Worm (Caenorhabditis elegans): ENCODE data around the gene rps-28.

The rps-28 gene

ce11 chrIV:1626342-1626855 lies 33.1 kb upstream of the rps-28 start, which contains the start of gene nhr-146:
TSS of gene nhr-146 (plus strand) at chrIV:1626805.
- no peak for TF ChIP-seq nhr-12 (tag; optimal IDR thresholded peaks at IDR 0.05)
- TF ChIP-seq nhr-23 (tag; optimal IDR thresholded peaks at IDR 0.05): no peak
- no peak for TF ChIP-seq lsy-12 (tag; optimal IDR thresholded peaks at IDR 0.05)
- TF ChIP-seq R02D3.7 (tag; optimal IDR thresholded peaks at IDR 0.05): no peak

DNA sequence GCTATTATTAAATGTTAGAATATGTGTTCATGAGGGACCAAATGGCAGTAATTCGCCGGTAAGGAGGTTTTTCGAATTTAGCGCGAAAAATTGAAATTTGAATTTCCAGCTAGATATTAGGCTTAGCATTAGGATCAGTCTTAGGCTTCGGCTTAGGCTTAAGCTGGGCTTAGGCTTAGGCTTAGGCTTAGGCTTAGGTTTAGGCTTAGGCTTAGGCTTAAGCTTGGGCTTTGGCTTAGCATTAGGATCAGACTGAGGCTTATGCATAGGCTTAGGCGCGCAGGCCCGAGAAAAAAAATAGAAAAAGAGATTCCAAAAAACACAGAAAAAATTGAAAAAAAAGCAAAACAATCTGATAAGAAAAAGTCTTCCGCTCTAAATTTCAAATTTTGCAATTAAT lies 31.2 kb upstream of the rps-28 start:
- no peak for TF ChIP-seq jun-1 (tag; optimal IDR thresholded peaks at IDR 0.05)

- no peak for TF ChIP-seq fkh-10 (GFP tag; optimal IDR thresholded peaks at IDR 0.05)
- TF ChIP-seq tbx-2 (tag; optimal IDR thresholded peaks at IDR 0.05): no peak
- no peak for TF ChIP-seq ztf-4 (tag; optimal IDR thresholded peaks at IDR 0.05)
- no peak for TF ChIP-seq elt-3 (tag; optimal IDR thresholded peaks at IDR 0.05)
- TF ChIP-seq zag-1 (tag; optimal IDR thresholded peaks at IDR 0.05): no peak
- TF ChIP-seq nhr-11 (tag; optimal IDR thresholded peaks at IDR 0.05): no peak
- no peak for TF ChIP-seq lin-15B (tag; optimal IDR thresholded peaks at IDR 0.05)
- TF ChIP-seq nhr-43 (tag; optimal IDR thresholded peaks at IDR 0.05; ENCODE audit: poor library complexity, severe bottlenecking): no peak
- no peak for TF ChIP-seq nfya-1 (tag; optimal IDR thresholded peaks at IDR 0.05; ENCODE audit: insufficient read depth)
- TF ChIP-seq eor-1 (tag; optimal IDR thresholded peaks at IDR 0.05): no peak
- TF ChIP-seq R02D3.7 (tag; optimal IDR thresholded peaks at IDR 0.05): no peak
- TF ChIP-seq ZK546.5 (tag; optimal IDR thresholded peaks at IDR 0.05): no peak
- no peak for TF ChIP-seq nhr-67 (tag; optimal IDR thresholded peaks at IDR 0.05)
- TF ChIP-seq ceh-82 (tag; optimal IDR thresholded peaks at IDR 0.05): no peak
- no peak for TF ChIP-seq lsy-12 (tag; optimal IDR thresholded peaks at IDR 0.05)
- TF ChIP-seq sea-2 (GFP tag; optimal IDR thresholded peaks at IDR 0.05): no peak
- no peak for TF ChIP-seq elt-2 (tag; optimal IDR thresholded peaks at IDR 0.05)
These were observed 30.8 kb upstream of the rps-28 start for ce11 chrIV:1628730-1629129.

DNA sequence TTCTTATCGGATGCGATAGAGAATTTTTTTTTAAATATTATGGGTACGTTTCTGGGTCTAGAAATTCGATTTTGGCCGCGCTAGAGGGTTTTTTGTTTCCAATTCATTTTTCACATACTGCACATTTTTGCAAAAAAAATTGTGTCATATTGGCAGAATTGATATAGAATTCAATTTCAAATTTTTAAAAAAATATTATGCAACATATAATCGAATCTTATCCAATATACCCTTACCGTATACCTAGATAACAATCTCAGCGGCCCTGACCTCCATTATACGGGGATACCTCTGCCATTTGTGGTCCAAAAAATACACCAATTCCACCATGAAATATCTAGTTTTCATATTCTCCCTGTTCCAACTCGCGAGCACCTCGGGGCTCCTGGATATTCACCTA lies 27.8 kb upstream of the rps-28 start, which contains the start of gene cpg-24:
TSS of gene cpg-24 (plus strand) at position 301 of the 400 bp plus-strand sequence.
- TF ChIP-seq fkh-2 (tag; optimal IDR thresholded peaks at IDR 0.05) (no peak), egl-5 (tag; optimal IDR thresholded peaks at IDR 0.05) (no peak), hmg-11 (tag; optimal IDR thresholded peaks at IDR 0.05) (no peak), nhr-77 (tag; optimal IDR thresholded peaks at IDR 0.05) (no peak), elt-1 (tag; optimal IDR thresholded peaks at IDR 0.05) (no peak), nhr-43 (tag; optimal IDR thresholded peaks at IDR 0.05; ENCODE audit: poor library complexity, severe bottlenecking) (no peak), eor-1 (tag; optimal IDR thresholded peaks at IDR 0.05) (no peak), unc-39 (tag; optimal IDR thresholded peaks at IDR 0.05) (no peak), daf-12 (tag; optimal IDR thresholded peaks at IDR 0.05) (no peak), skn-1 (tag; optimal IDR thresholded peaks at IDR 0.05) (no peak), nhr-67 (tag; optimal IDR thresholded peaks at IDR 0.05) (no peak), tbx-2 (tag; optimal IDR thresholded peaks at IDR 0.05) (no peak), ceh-16 (tag; optimal IDR thresholded peaks at IDR 0.05) (no peak)

- no peak for TF ChIP-seq nhr-237 (tag; optimal IDR thresholded peaks at IDR 0.05)
- no peak for TF ChIP-seq elt-1 (tag; optimal IDR thresholded peaks at IDR 0.05)
- TF ChIP-seq sea-2 (GFP tag; optimal IDR thresholded peaks at IDR 0.05): no peak
- TF ChIP-seq lin-15B (tag; optimal IDR thresholded peaks at IDR 0.05): no peak
- TF ChIP-seq ceh-82 (tag; optimal IDR thresholded peaks at IDR 0.05): no peak
- TF ChIP-seq nhr-28 (tag; optimal IDR thresholded peaks at IDR 0.05): no peak
These were observed 26.9 kb upstream of the rps-28 start for ce11 chrIV:1632593-1632992.

DNA sequence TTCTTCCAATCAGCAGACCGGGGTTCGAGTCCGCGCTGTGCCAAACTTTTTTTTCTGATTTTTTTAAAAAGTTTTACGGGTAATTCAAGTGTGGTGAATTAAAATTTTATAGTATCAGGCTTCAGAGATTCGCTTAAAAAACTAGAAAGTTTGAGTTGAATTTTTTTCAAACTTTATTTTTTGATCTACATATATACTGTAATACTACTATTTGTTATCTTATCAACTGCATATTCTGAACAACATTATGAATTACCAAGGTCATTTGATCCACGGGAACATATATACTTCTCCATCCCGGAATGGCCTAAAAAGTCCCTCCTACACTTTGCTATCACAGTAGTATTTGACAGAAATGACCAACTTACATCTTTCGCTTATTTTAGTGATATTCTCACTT lies 26.0 kb upstream of the rps-28 start, which contains the start of gene Y41D4B.6:
TSS of gene Y41D4B.6 (plus strand) at position 301 of the 400 bp plus-strand sequence.
- no peak for TF ChIP-seq ceh-9 (tag; optimal IDR thresholded peaks at IDR 0.05)
- no peak for TF ChIP-seq nhr-67 (tag; optimal IDR thresholded peaks at IDR 0.05)
- no peak for TF ChIP-seq snpc-4 (tag; optimal IDR thresholded peaks at IDR 0.05)
- no peak for TF ChIP-seq elt-3 (tag; optimal IDR thresholded peaks at IDR 0.05)
- TF ChIP-seq egl-5 (tag; optimal IDR thresholded peaks at IDR 0.05): no peak
- TF ChIP-seq nfya-1 (tag; optimal IDR thresholded peaks at IDR 0.05; ENCODE audit: insufficient read depth): no peak
- no peak for TF ChIP-seq nhr-23 (tag; optimal IDR thresholded peaks at IDR 0.05)
- TF ChIP-seq nhr-25 (tag; optimal IDR thresholded peaks at IDR 0.05): no peak
- TF ChIP-seq ceh-16 (tag; optimal IDR thresholded peaks at IDR 0.05): no peak
- TF ChIP-seq daf-12 (tag; optimal IDR thresholded peaks at IDR 0.05): no peak
- no peak for TF ChIP-seq pha-4 (tag; optimal IDR thresholded peaks at IDR 0.05)
- no peak for TF ChIP-seq sea-2 (GFP tag; optimal IDR thresholded peaks at IDR 0.05)
- TF ChIP-seq aly-2 (tag; optimal IDR thresholded peaks at IDR 0.05): no peak
- TF ChIP-seq nhr-28 (tag; optimal IDR thresholded peaks at IDR 0.05): no peak
- TF ChIP-seq hmg-11 (tag; optimal IDR thresholded peaks at IDR 0.05): no peak
- TF ChIP-seq fkh-2 (tag; optimal IDR thresholded peaks at IDR 0.05): no peak
- no peak for TF ChIP-seq lin-15B (tag; optimal IDR thresholded peaks at IDR 0.05)
- no peak for TF ChIP-seq nhr-237 (tag; optimal IDR thresholded peaks at IDR 0.05)
- TF ChIP-seq skn-1 (tag; optimal IDR thresholded peaks at IDR 0.05): no peak
- no peak for TF ChIP-seq unc-39 (tag; optimal IDR thresholded peaks at IDR 0.05)

Data from whole organism, L3 larva.